Fruit fly (Drosophila melanogaster): ENCODE results near the gene sowah.

dm6 chr3L:12621862-12622261, 49.5 kb upstream of the sowah start:
- TF ChIP-seq CG3163 (GFP tag; optimal IDR thresholded peaks at IDR 0.05) = no peak
- no peak for TF ChIP-seq CG11456 (GFP tag; IDR thresholded peaks at IDR 0.05)
- TF ChIP-seq vvl (GFP tag; IDR thresholded peaks at IDR 0.05) = no peak
- TF ChIP-seq CG34376 (GFP tag; optimal IDR thresholded peaks at IDR 0.05) = no peak
- no peak for TF ChIP-seq usp (GFP tag; optimal IDR thresholded peaks at IDR 0.05)
- no peak for TF ChIP-seq ap (GFP tag; IDR thresholded peaks at IDR 0.05)
- TF ChIP-seq Spps (tag; optimal IDR thresholded peaks at IDR 0.05) = no peak
